Comparison of ENCODE assay signal across 3 worm cellular contexts in genomic region chrIV:17284511-17285089, ce11.
A peak's percentile ranks its signal among the peaks of the same experiment; 100 is the strongest.
TF ChIP-seq lines count a peak whose summit lies in the region.
"Not testable (repeated sequence)": the region's sequence is repeated elsewhere in the genome, so short reads cannot be mapped to it uniquely, and the experiment has no call there.

No protein-coding gene starts in this region.

TF ChIP-seq in whole organism, L1 larva, 84 proteins besides CTCF, POLR2A, EP300 and RAD21:
- TF ChIP-seq F16B12.6 (tag; optimal IDR thresholded peaks at IDR 0.05; lab: Kevin White, UChicago) (peak; percentile 3), efl-1 (optimal IDR thresholded peaks at IDR 0.05; lab: Kevin White, UChicago) (peak in 1 of 2 experiments; percentile 23)
- not testable (repeated sequence) for TF ChIP-seq efl-1 (GFP tag; optimal IDR thresholded peaks at IDR 0.05 in 1 of 2; lab: Kevin White, UChicago)

TF ChIP-seq in whole organism, L4 larva, 104 proteins besides CTCF, POLR2A, EP300 and RAD21:
- peak; percentile 41; the same call in 1 of the 2 replicates for TF ChIP-seq Y48G9A.11 (GFP tag; IDR thresholded peaks at IDR 0.05; lab: Robert Waterston, UW)
- 0 out of 2 replicates have a peak, but pooled peaks have one; percentile 16 for TF ChIP-seq lin-38 (GFP tag; IDR thresholded peaks at IDR 0.05; lab: Robert Waterston, UW)
- peak; percentile 44; the same call in 1 of the 2 replicates for TF ChIP-seq snpc-1.2 (GFP tag; IDR thresholded peaks at IDR 0.05; lab: Robert Waterston, UW)

TF ChIP-seq in whole organism, young adult, 124 proteins besides CTCF, POLR2A, EP300 and RAD21:
- TF ChIP-seq dox-1 (GFP tag; IDR thresholded peaks at IDR 0.05; lab: Robert Waterston, UW) (peak; percentile 57), hmg-1.2 (GFP tag; IDR thresholded peaks at IDR 0.05; lab: Robert Waterston, UW) (peak; percentile 18; the same call in 1 of the 2 replicates), D2030.7 (GFP tag; IDR thresholded peaks at IDR 0.05; lab: Robert Waterston, UW) (peak; percentile 86), madf-6 (GFP tag; IDR thresholded peaks at IDR 0.05; lab: Robert Waterston, UW) (peak; percentile 66), attf-3 (GFP tag; conservative IDR thresholded peaks at IDR 0.05; lab: Robert Waterston, UW) (peak; percentile 62), snpc-4 (tag; optimal IDR thresholded peaks at IDR 0.05; lab: Kevin White, UChicago) (peak in 1 of 4 experiments; percentile 59), hsf-1 (GFP tag; IDR thresholded peaks at IDR 0.05; lab: Robert Waterston, UW) (peak; percentile 82), athp-1 (tag; optimal IDR thresholded peaks at IDR 0.05; lab: Kevin White, UChicago) (peak; percentile 3)
- not testable (repeated sequence) for TF ChIP-seq snpc-4 (GFP tag; optimal IDR thresholded peaks at IDR 0.05; lab: Kevin White, UChicago)
